Worm (Caenorhabditis elegans) whole organism, young adult: ENCODE measurements around the gene ubq-1.
A peak's percentile ranks its signal among the peaks of the same experiment; 100 is the strongest.

Experiments used
- B0019.2 ChIP-seq: fragments of 200-800 bp; sonication (Bioruptor generic); conservative IDR thresholded peaks from 2 replicates; pipeline ENCODE4 v1.3.6; 2022; ENCODE audit warnings: missing genetic modification reagents, missing genetic modification characterization, missing compliant biosample characterization
- attf-6 ChIP-seq: fragments of 200-800 bp; sonication (Bioruptor generic); IDR thresholded peaks from 2 replicates; pipeline ENCODE4 v1.3.6; 2022; ENCODE audit warnings: missing genetic modification reagents, missing genetic modification characterization, missing compliant biosample characterization
- unc-130 ChIP-seq: sonication (generic microtip); optimal IDR thresholded peaks from 2 replicates; lab custom pipeline; 2016; ENCODE audit warnings: missing genetic modification reagents, missing genetic modification characterization, missing compliant biosample characterization

DNA sequence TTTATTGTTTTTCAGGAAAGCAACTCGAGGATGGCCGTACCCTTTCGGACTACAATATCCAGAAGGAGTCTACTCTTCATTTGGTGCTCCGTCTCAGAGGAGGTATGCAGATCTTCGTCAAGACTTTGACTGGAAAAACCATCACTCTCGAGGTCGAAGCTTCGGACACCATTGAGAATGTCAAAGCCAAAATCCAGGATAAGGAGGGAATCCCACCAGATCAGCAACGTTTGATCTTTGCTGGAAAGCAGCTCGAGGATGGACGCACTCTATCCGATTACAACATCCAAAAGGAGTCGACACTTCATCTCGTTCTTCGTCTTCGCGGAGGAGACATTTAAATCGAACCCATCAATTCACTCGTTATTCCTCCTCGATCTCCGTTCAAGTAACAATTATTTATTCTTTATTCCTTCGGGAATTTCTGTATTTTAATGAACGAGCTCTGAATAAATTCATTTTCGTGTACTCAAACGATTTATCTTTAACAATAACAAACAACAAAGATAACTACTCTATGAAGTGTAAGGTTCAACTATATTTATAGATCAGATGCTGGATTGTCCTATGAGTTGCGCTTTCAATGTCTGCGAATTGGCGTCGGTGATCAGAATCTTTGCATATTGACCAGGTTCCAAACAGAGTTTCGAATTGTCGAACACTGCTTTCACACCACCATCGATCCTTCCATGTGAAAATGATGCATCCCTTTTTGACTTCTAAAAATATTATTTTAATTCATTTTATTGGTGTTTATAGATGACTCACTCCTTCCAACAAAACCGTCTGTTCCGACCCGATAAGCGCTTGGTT is 3.5 kb downstream of the ubq-1 start:
- TF ChIP-seq B0019.2 (GFP tag; lab: Robert Waterston, UW) = no peak
- TF ChIP-seq unc-130 (GFP tag; lab: Kevin White, UChicago) = no peak
- peak; percentile 55; the same call in 1 of the 2 replicates for TF ChIP-seq attf-6
